Fruit fly (Drosophila melanogaster) whole organism: Measurements from ENCODE around the gene CG42578.

Source experiments
- CG8478 ChIP-seq: fragments of >200 bp; optimal IDR thresholded peaks from 2 replicates; lab custom pipeline; 2018; ENCODE audit warnings: inconsistent platforms
- Dll ChIP-seq: fragments of >200 bp; optimal IDR thresholded peaks from 2 replicates; lab custom pipeline; 2017
- EcR ChIP-seq, 2 experiments: fragments of >200 bp; optimal IDR thresholded peaks; 2 replicates each; lab custom pipeline; 2017; ENCODE audit warnings: missing biosample characterization in 2 of 2, missing genetic modification characterization in 2 of 2, missing genetic modification reagents in 2 of 2
- pan ChIP-seq: fragments of >200 bp; optimal IDR thresholded peaks from 2 replicates; lab custom pipeline; 2017
- psq ChIP-seq: fragments of >200 bp; optimal IDR thresholded peaks from 2 replicates; lab custom pipeline; 2017
- usp ChIP-seq: fragments of >200 bp; optimal IDR thresholded peaks from 2 replicates; lab custom pipeline; 2017; ENCODE audit warnings: missing biosample characterization, missing genetic modification characterization, mixed read lengths

DNA sequence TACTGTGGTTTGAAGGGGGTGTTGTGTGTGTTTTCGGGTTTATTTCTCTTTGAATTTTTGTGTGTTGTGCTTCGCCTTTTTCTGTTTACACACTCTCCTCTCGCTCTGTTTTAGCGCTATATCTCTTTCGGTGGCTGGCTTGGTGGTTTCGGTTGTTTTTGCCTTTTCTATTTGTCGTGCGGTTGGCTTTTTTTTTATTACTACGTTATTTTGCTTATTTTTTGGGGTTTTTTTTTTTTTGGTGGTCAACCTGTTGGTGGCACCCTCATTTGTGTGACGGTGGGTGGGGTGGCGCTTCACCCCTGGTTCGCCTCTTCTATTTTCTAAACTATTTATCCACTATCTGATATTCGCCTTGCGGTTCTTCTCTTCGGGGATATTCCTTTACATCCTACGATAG, 44.7 kb downstream of the CG42578 start:
- no peak for TF ChIP-seq usp (GFP tag; lab: Kevin White, UChicago)
- no peak for TF ChIP-seq CG8478 (lab: Kevin White, UChicago)
- no peak for TF ChIP-seq Dll
- no peak for TF ChIP-seq EcR (GFP tag; optimal IDR thresholded peaks at IDR 0.05; lab: Kevin White, UChicago)
- TF ChIP-seq pan (lab: Kevin White, UChicago) = no peak
- no peak for TF ChIP-seq psq (lab: Kevin White, UChicago)
